Worm (Caenorhabditis elegans) whole organism, late embryonic: ENCODE measurements around the gene fbxb-71.

Experiments used
- Y22D7AL.16 ChIP-seq: sonication (generic microtip); optimal IDR thresholded peaks from 2 replicates; lab custom pipeline; 2016; ENCODE audit warnings: missing genetic modification characterization, missing compliant biosample characterization
- fkh-6 ChIP-seq: sonication (generic microtip); optimal IDR thresholded peaks from 2 replicates; lab custom pipeline; 2016; ENCODE audit warnings: missing genetic modification characterization, missing compliant biosample characterization
- rnt-1 ChIP-seq: sonication (generic microtip); optimal IDR thresholded peaks from 2 replicates; lab custom pipeline; 2016; ENCODE audit warnings: missing genetic modification characterization, missing compliant biosample characterization

ce11 chrX:3289183-3289582, 26.5 kb downstream of the fbxb-71 start, which contains the start of gene K09C4.4:
- TF ChIP-seq Y22D7AL.16 (tag; lab: Kevin White, UChicago) (no peak), rnt-1 (tag; lab: Kevin White, UChicago) (no peak), fkh-6 (no peak)
